Worm (Caenorhabditis elegans) whole organism, L1 larva: Measurements from ENCODE around the gene syx-18.

Experiments
- alr-1 ChIP-seq: fragments of 200-800 bp; sonication (Bioruptor generic); optimal IDR thresholded peaks from 2 replicates; lab custom pipeline; 2018; ENCODE audit warnings: borderline replicate concordance, mild to moderate bottlenecking, missing genetic modification characterization, missing compliant biosample characterization
- ama-1 ChIP-seq: fragments of 150-350 bp; optimal IDR thresholded peaks from 2 replicates; lab custom pipeline; 2014
- dpl-1 ChIP-seq, 3 experiments: fragments of 150-350 bp in 2 of 3; sonication (generic microtip) in 1 of 3; optimal IDR thresholded peaks; 2 replicates each; lab custom pipeline; 2014 to 2017; ENCODE audit warnings: missing biosample characterization in 3 of 3, missing genetic modification characterization in 3 of 3, missing genetic modification reagents in 3 of 3
- lir-3 ChIP-seq: sonication (generic microtip); optimal IDR thresholded peaks from 2 replicates; lab custom pipeline; 2016; ENCODE audit warnings: mild to moderate bottlenecking, missing genetic modification characterization, moderate library complexity, missing compliant biosample characterization; ENCODE audit not compliant: poor library complexity
- nhr-12 ChIP-seq: sonication (generic microtip); optimal IDR thresholded peaks from 2 replicates; lab custom pipeline; 2017; ENCODE audit warnings: missing biosample characterization, missing genetic modification characterization
- skn-1 ChIP-seq: fragments of 150-350 bp; optimal IDR thresholded peaks from 2 replicates; lab custom pipeline; 2014; ENCODE audit warnings: missing biosample characterization, missing genetic modification characterization
- unc-62 ChIP-seq: fragments of 150-350 bp; optimal IDR thresholded peaks from 2 replicates; lab custom pipeline; 2014; ENCODE audit warnings: missing biosample characterization, missing genetic modification reagents, missing genetic modification characterization
- unc-86 ChIP-seq: sonication (generic microtip); optimal IDR thresholded peaks from 2 replicates; lab custom pipeline; 2016; ENCODE audit warnings: missing genetic modification characterization, missing compliant biosample characterization
- zag-1 ChIP-seq: fragments of 150-350 bp; optimal IDR thresholded peaks from 2 replicates; lab custom pipeline; 2014; ENCODE audit warnings: missing biosample characterization, missing genetic modification characterization

DNA sequence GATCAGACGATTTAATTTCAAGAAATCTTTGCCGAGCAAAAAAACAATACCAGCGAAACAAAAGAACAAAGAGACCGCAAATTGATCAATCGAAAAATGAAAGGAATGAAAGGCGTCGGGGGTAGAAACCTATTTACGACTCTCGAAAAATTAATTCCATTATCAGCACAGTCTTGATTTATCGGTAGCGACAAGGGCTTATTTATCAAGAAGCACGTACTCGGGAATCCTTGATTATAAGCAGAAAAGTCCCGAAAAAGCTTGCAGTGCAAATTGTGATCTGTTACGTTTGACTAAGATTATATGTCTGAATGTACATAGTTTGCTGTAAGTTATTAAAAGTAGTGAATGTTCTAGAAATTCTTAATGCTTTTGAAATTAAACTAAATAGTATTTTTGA is 11.3 kb upstream of the syx-18 start:
- TF ChIP-seq skn-1 (tag; lab: Kevin White, UChicago) (no peak), unc-62 (GFP tag; lab: Kevin White, UChicago) (no peak), alr-1 (no peak), ama-1 (lab: Kevin White, UChicago) (no peak), lir-3 (no peak), dpl-1 (GFP tag; optimal IDR thresholded peaks at IDR 0.05; lab: Kevin White, UChicago) (no peak), unc-86 (no peak), zag-1 (tag; lab: Kevin White, UChicago) (no peak), nhr-12 (tag; lab: Kevin White, UChicago) (no peak)
